Worm (Caenorhabditis elegans) whole organism, L1 larva: ENCODE results near the gene pqbp-1.1.

Source experiments
- C16A3.4 ChIP-seq: fragments of 150-350 bp; optimal IDR thresholded peaks from 2 replicates; lab custom pipeline; 2014; ENCODE audit warnings: missing biosample characterization, missing genetic modification characterization
- C34B4.2 ChIP-seq: sonication (generic microtip); optimal IDR thresholded peaks from 2 replicates; lab custom pipeline; 2017; ENCODE audit warnings: mild to moderate bottlenecking, missing genetic modification characterization, missing compliant biosample characterization
- Y116A8C.19 ChIP-seq: sonication (generic microtip); optimal IDR thresholded peaks from 2 replicates; lab custom pipeline; 2016; ENCODE audit warnings: missing compliant biosample characterization, missing genetic modification characterization, borderline replicate concordance
- alr-1 ChIP-seq: fragments of 200-800 bp; sonication (Bioruptor generic); optimal IDR thresholded peaks from 2 replicates; lab custom pipeline; 2018; ENCODE audit warnings: borderline replicate concordance, mild to moderate bottlenecking, missing genetic modification characterization, missing compliant biosample characterization
- aly-2 ChIP-seq: fragments of 150-350 bp; optimal IDR thresholded peaks from 2 replicates; lab custom pipeline; 2014; ENCODE audit warnings: missing biosample characterization, missing genetic modification characterization
- ama-1 ChIP-seq: fragments of 150-350 bp; optimal IDR thresholded peaks from 2 replicates; lab custom pipeline; 2014
- ceh-63 ChIP-seq: fragments of 200-800 bp; sonication (Bioruptor generic); optimal IDR thresholded peaks from 2 replicates; lab custom pipeline; 2018; ENCODE audit warnings: mild to moderate bottlenecking, missing genetic modification characterization, missing compliant biosample characterization
- ceh-82 ChIP-seq, 3 experiments: fragments of 150-350 bp in 1 of 3; sonication (generic microtip) in 2 of 3; optimal IDR thresholded peaks; 2 replicates each; lab custom pipeline; 2014 to 2017; ENCODE audit warnings: missing biosample characterization in 3 of 3, missing genetic modification characterization in 3 of 3
- ceh-88 ChIP-seq: fragments of 200-800 bp; sonication (Bioruptor generic); IDR thresholded peaks from 2 replicates; pipeline ENCODE4 v1.3.6; 2022; ENCODE audit warnings: missing genetic modification characterization, missing compliant biosample characterization
- ces-1 ChIP-seq: fragments of 150-350 bp; optimal IDR thresholded peaks from 2 replicates; lab custom pipeline; 2014; ENCODE audit warnings: missing biosample characterization, missing genetic modification reagents, missing genetic modification characterization
- dpl-1 ChIP-seq, 3 experiments: fragments of 150-350 bp in 2 of 3; sonication (generic microtip) in 1 of 3; optimal IDR thresholded peaks; 2 replicates each; lab custom pipeline; 2014 to 2017; ENCODE audit warnings: missing biosample characterization in 3 of 3, missing genetic modification characterization in 3 of 3, missing genetic modification reagents in 3 of 3
- dsc-1 ChIP-seq: sonication (generic microtip); optimal IDR thresholded peaks from 2 replicates; lab custom pipeline; 2016; ENCODE audit warnings: mild to moderate bottlenecking, missing genetic modification characterization, missing compliant biosample characterization
- efl-1 ChIP-seq, 4 experiments: fragments of 150-350 bp; optimal IDR thresholded peaks in 3 of 4; peaks in 1 of 4; 1 replicate in 1 of 4; 2 replicates in 3 of 4; lab custom pipeline; 2014; ENCODE audit warnings: missing biosample characterization in 2 of 4, missing genetic modification characterization in 2 of 4, missing genetic modification reagents in 2 of 4
- efl-3 ChIP-seq: fragments of 200-800 bp; sonication (Bioruptor generic); optimal IDR thresholded peaks from 2 replicates; lab custom pipeline; 2018; ENCODE audit warnings: mild to moderate bottlenecking, missing genetic modification characterization, missing compliant biosample characterization
- elt-2 ChIP-seq: sonication (generic microtip); optimal IDR thresholded peaks from 2 replicates; lab custom pipeline; 2016; ENCODE audit warnings: missing genetic modification characterization, mild to moderate bottlenecking, inconsistent platforms, missing compliant biosample characterization, missing genetic modification reagents
- elt-3 ChIP-seq, 6 experiments: fragments of 150-350 bp in 1 of 6; sonication (generic microtip); optimal IDR thresholded peaks; 2 replicates each; lab custom pipeline; 2017 to 2018; ENCODE audit warnings: missing biosample characterization in 6 of 6, missing genetic modification characterization in 6 of 6, inconsistent platforms in 1 of 6
- fkh-4 ChIP-seq: sonication (generic microtip); optimal IDR thresholded peaks from 2 replicates; lab custom pipeline; 2016; ENCODE audit warnings: missing compliant biosample characterization, missing genetic modification characterization, borderline replicate concordance
- fkh-8 ChIP-seq: sonication (generic microtip); optimal IDR thresholded peaks from 2 replicates; lab custom pipeline; 2016; ENCODE audit warnings: mild to moderate bottlenecking, missing genetic modification characterization, missing compliant biosample characterization
- fos-1 ChIP-seq: fragments of 150-350 bp; optimal IDR thresholded peaks from 2 replicates; lab custom pipeline; 2014; ENCODE audit warnings: missing biosample characterization, missing genetic modification characterization
- hpl-2 ChIP-seq: fragments of 150-350 bp; optimal IDR thresholded peaks from 2 replicates; lab custom pipeline; 2014; ENCODE audit warnings: missing biosample characterization, missing genetic modification reagents, missing genetic modification characterization
- irx-1 ChIP-seq: sonication (generic microtip); optimal IDR thresholded peaks from 2 replicates; lab custom pipeline; 2016; ENCODE audit warnings: missing genetic modification characterization, missing compliant biosample characterization
- jun-1 ChIP-seq: fragments of 150-350 bp; optimal IDR thresholded peaks from 2 replicates; lab custom pipeline; 2014; ENCODE audit warnings: missing biosample characterization, missing genetic modification reagents, missing genetic modification characterization
- lin-15B ChIP-seq: fragments of 150-350 bp; sonication (generic microtip); optimal IDR thresholded peaks from 3 replicates; lab custom pipeline; 2014; ENCODE audit warnings: missing biosample characterization, missing genetic modification characterization
- lin-39 ChIP-seq: fragments of 150-350 bp; optimal IDR thresholded peaks from 2 replicates; lab custom pipeline; 2014; ENCODE audit warnings: missing biosample characterization, missing genetic modification reagents, missing genetic modification characterization
- lir-3 ChIP-seq: sonication (generic microtip); optimal IDR thresholded peaks from 2 replicates; lab custom pipeline; 2016; ENCODE audit warnings: mild to moderate bottlenecking, missing genetic modification characterization, moderate library complexity, missing compliant biosample characterization; ENCODE audit not compliant: poor library complexity
- mef-2 ChIP-seq: fragments of 150-350 bp; optimal IDR thresholded peaks from 2 replicates; lab custom pipeline; 2014; ENCODE audit warnings: missing biosample characterization, missing genetic modification characterization
- nhr-12 ChIP-seq: sonication (generic microtip); optimal IDR thresholded peaks from 2 replicates; lab custom pipeline; 2017; ENCODE audit warnings: missing biosample characterization, missing genetic modification characterization
- nhr-28 ChIP-seq: fragments of 150-350 bp; optimal IDR thresholded peaks from 2 replicates; lab custom pipeline; 2014; ENCODE audit warnings: missing biosample characterization, missing genetic modification characterization
- nhr-71 ChIP-seq: sonication (generic microtip); optimal IDR thresholded peaks from 2 replicates; lab custom pipeline; 2016; ENCODE audit warnings: mild to moderate bottlenecking, missing genetic modification characterization, moderate library complexity, missing compliant biosample characterization
- nhr-84 ChIP-seq: sonication (generic microtip); optimal IDR thresholded peaks from 2 replicates; lab custom pipeline; 2017; ENCODE audit warnings: missing biosample characterization, missing genetic modification characterization
- nhr-90 ChIP-seq: sonication (generic microtip); optimal IDR thresholded peaks from 2 replicates; lab custom pipeline; 2016; ENCODE audit warnings: mild to moderate bottlenecking, missing genetic modification characterization, missing compliant biosample characterization; ENCODE audit not compliant: poor library complexity
- rnt-1 ChIP-seq: sonication (generic microtip); optimal IDR thresholded peaks from 2 replicates; lab custom pipeline; 2016; ENCODE audit warnings: mild to moderate bottlenecking, missing genetic modification characterization, moderate library complexity, missing compliant biosample characterization
- skn-1 ChIP-seq: fragments of 150-350 bp; optimal IDR thresholded peaks from 2 replicates; lab custom pipeline; 2014; ENCODE audit warnings: missing biosample characterization, missing genetic modification characterization
- sox-4 ChIP-seq: sonication (generic microtip); optimal IDR thresholded peaks from 2 replicates; lab custom pipeline; 2016; ENCODE audit warnings: missing genetic modification characterization, missing compliant biosample characterization
- sptf-1 ChIP-seq: fragments of 150-350 bp; optimal IDR thresholded peaks from 2 replicates; lab custom pipeline; 2014; ENCODE audit warnings: missing biosample characterization, missing genetic modification characterization
- tlp-1 ChIP-seq: fragments of 150-350 bp; optimal IDR thresholded peaks from 2 replicates; lab custom pipeline; 2014; ENCODE audit warnings: missing biosample characterization, missing genetic modification characterization
- unc-130 ChIP-seq: fragments of 150-350 bp; optimal IDR thresholded peaks from 2 replicates; lab custom pipeline; 2017; ENCODE audit warnings: missing biosample characterization, missing genetic modification characterization, inconsistent platforms
- unc-30 ChIP-seq: sonication (generic microtip); optimal IDR thresholded peaks from 2 replicates; lab custom pipeline; 2017; ENCODE audit warnings: missing biosample characterization, missing genetic modification characterization
- unc-62 ChIP-seq: fragments of 150-350 bp; optimal IDR thresholded peaks from 2 replicates; lab custom pipeline; 2014; ENCODE audit warnings: missing biosample characterization, missing genetic modification reagents, missing genetic modification characterization
- unc-86 ChIP-seq: sonication (generic microtip); optimal IDR thresholded peaks from 2 replicates; lab custom pipeline; 2016; ENCODE audit warnings: missing genetic modification characterization, missing compliant biosample characterization
- unc-98 ChIP-seq: fragments of 200-800 bp; sonication (Bioruptor generic); IDR thresholded peaks from 2 replicates; pipeline ENCODE4 v1.3.6; 2022; ENCODE audit warnings: missing genetic modification characterization, missing compliant biosample characterization
- vab-15 ChIP-seq: sonication (generic microtip); optimal IDR thresholded peaks from 2 replicates; lab custom pipeline; 2017; ENCODE audit warnings: missing genotype, mild to moderate bottlenecking, missing genetic modification characterization, missing compliant biosample characterization
- zag-1 ChIP-seq: fragments of 150-350 bp; optimal IDR thresholded peaks from 2 replicates; lab custom pipeline; 2014; ENCODE audit warnings: missing biosample characterization, missing genetic modification characterization
- zip-4 ChIP-seq: fragments of 200-800 bp; sonication (Bioruptor generic); optimal IDR thresholded peaks from 2 replicates; lab custom pipeline; 2018; ENCODE audit warnings: mild to moderate bottlenecking, missing genetic modification characterization, moderate library complexity, missing compliant biosample characterization

Gene pqbp-1.1

ce11 chrIV:273299-273698 is 11.8 kb upstream of the pqbp-1.1 start, which contains the start of gene srh-282:
TSS of gene srh-282 (minus strand) at chrIV:273399.
- TF ChIP-seq fkh-8 (tag; lab: Kevin White, UChicago) (no peak), sox-4 (tag; lab: Kevin White, UChicago) (no peak), unc-30 (no peak), nhr-28 (tag; lab: Kevin White, UChicago) (no peak), fos-1 (tag; lab: Kevin White, UChicago) (no peak), irx-1 (tag; lab: Kevin White, UChicago) (no peak), dsc-1 (tag; lab: Kevin White, UChicago) (no peak), unc-130 (tag; lab: Kevin White, UChicago) (no peak), C16A3.4 (tag; lab: Kevin White, UChicago) (no peak), zag-1 (tag; lab: Kevin White, UChicago) (no peak), efl-3 (GFP tag; lab: Kevin White, UChicago) (no peak), efl-1 (optimal IDR thresholded peaks at IDR 0.05; lab: Kevin White, UChicago) (no peak), efl-1 (GFP tag; optimal IDR thresholded peaks at IDR 0.05 in 1 of 2; lab: Kevin White, UChicago) (no peak)

ce11 chrIV:269107-269506 is 7.6 kb upstream of the pqbp-1.1 start, which contains the start of gene T21D12.11:
TSS of gene T21D12.11 (plus strand) at chrIV:269407.
- TF ChIP-seq vab-15 (tag; lab: Kevin White, UChicago) (no peak), ama-1 (lab: Kevin White, UChicago) (no peak), zag-1 (tag; lab: Kevin White, UChicago) (no peak), unc-98 (GFP tag; lab: Robert Waterston, UW) (no peak), efl-1 (optimal IDR thresholded peaks at IDR 0.05; lab: Kevin White, UChicago) (no peak), efl-1 (GFP tag; optimal IDR thresholded peaks at IDR 0.05 in 1 of 2; lab: Kevin White, UChicago) (no peak), ceh-82 (tag; optimal IDR thresholded peaks at IDR 0.05; lab: Kevin White, UChicago) (no peak)
- TF ChIP-seq, all 84 proteins: peak for 0

ce11 chrIV:266148-266547 is 4.7 kb upstream of the pqbp-1.1 start, which contains the start of gene T21D12.12:
TSS of gene T21D12.12 (plus strand) at chrIV:266448.
- TF ChIP-seq lin-15B (no peak), dpl-1 (GFP tag; optimal IDR thresholded peaks at IDR 0.05; lab: Kevin White, UChicago) (no peak), nhr-71 (no peak), nhr-12 (no peak), elt-3 (tag; optimal IDR thresholded peaks at IDR 0.05; lab: Kevin White, UChicago) (no peak), zip-4 (GFP tag; lab: Kevin White, UChicago) (no peak), sptf-1 (tag; lab: Kevin White, UChicago) (no peak)

ce11 chrIV:264182-264709 is 2.8 kb upstream of the pqbp-1.1 start, which contains the start of gene pat-6:
TSS of gene pat-6 (minus strand) at chrIV:264232.
- TF ChIP-seq C34B4.2 (tag; lab: Kevin White, UChicago) (no peak), unc-86 (no peak), Y116A8C.19 (tag; lab: Kevin White, UChicago) (no peak), fkh-4 (no peak), efl-3 (GFP tag; lab: Kevin White, UChicago) (no peak), nhr-84 (no peak), dsc-1 (tag; lab: Kevin White, UChicago) (peak; percentile 58), nhr-90 (tag; lab: Kevin White, UChicago) (no peak), ces-1 (GFP tag; lab: Kevin White, UChicago) (no peak), jun-1 (tag; lab: Kevin White, UChicago) (no peak), skn-1 (tag; lab: Kevin White, UChicago) (no peak), irx-1 (tag; lab: Kevin White, UChicago) (no peak), fkh-8 (tag; lab: Kevin White, UChicago) (no peak), nhr-71 (peak; percentile 51), dpl-1 (GFP tag; optimal IDR thresholded peaks at IDR 0.05; lab: Kevin White, UChicago) (peak in 1 of 3 experiments; percentile 39), elt-2 (tag; lab: Kevin White, UChicago) (no peak), nhr-28 (tag; lab: Kevin White, UChicago) (no peak), unc-98 (GFP tag; lab: Robert Waterston, UW) (no peak), aly-2 (no peak), ceh-88 (no peak), lin-39 (tag; lab: Kevin White, UChicago) (no peak), unc-62 (no peak), hpl-2 (GFP tag; lab: Kevin White, UChicago) (no peak), rnt-1 (tag; lab: Kevin White, UChicago) (peak; percentile 67), lir-3 (tag; lab: Kevin White, UChicago) (no peak), tlp-1 (no peak), alr-1 (tag; lab: Kevin White, UChicago) (no peak), fos-1 (tag; lab: Kevin White, UChicago) (no peak), mef-2 (tag; lab: Kevin White, UChicago) (no peak), ceh-63 (GFP tag; lab: Kevin White, UChicago) (no peak), unc-130 (tag; lab: Kevin White, UChicago) (no peak), zag-1 (tag; lab: Kevin White, UChicago) (no peak)
